Fruit fly (Drosophila melanogaster) whole organism, wandering third instar larva: Measurements from ENCODE around the gene knk.

Experiments used
- Dif ChIP-seq: fragments of 200-275, 200-300 bp; sonication (Bioruptor generic); optimal IDR thresholded peaks from 2 replicates; lab custom pipeline; 2018; ENCODE audit warnings: missing biosample characterization, missing genetic modification characterization; ENCODE audit not compliant: partially characterized antibody
- Hr78 ChIP-seq: fragments of >200 bp; optimal IDR thresholded peaks from 2 replicates; lab custom pipeline; 2017; ENCODE audit warnings: missing biosample characterization, missing genetic modification characterization
- pan ChIP-seq: fragments of >200 bp; optimal IDR thresholded peaks from 2 replicates; lab custom pipeline; 2017

dm6 chr3R:10086222-10086621, 39.2 kb downstream of the knk start:
- TF ChIP-seq pan (lab: Kevin White, UChicago) (no peak), Dif (GFP tag; lab: Kevin White, UChicago) (no peak), Hr78 (GFP tag; lab: Kevin White, UChicago) (no peak)
